Worm (Caenorhabditis elegans) whole organism, late embryonic: ENCODE data around the gene T13F3.4.

ENCODE experiments used
- ama-1 ChIP-seq: fragments of 150-350 bp; optimal IDR thresholded peaks from 2 replicates; lab custom pipeline; 2014
- ceh-19 ChIP-seq: fragments of 200-800 bp; sonication (Bioruptor generic); optimal IDR thresholded peaks from 2 replicates; lab custom pipeline; 2018; ENCODE audit warnings: mild to moderate bottlenecking, missing genetic modification characterization, missing compliant biosample characterization
- ceh-9 ChIP-seq: sonication (generic microtip); optimal IDR thresholded peaks from 2 replicates; lab custom pipeline; 2016; ENCODE audit warnings: mild to moderate bottlenecking, missing genetic modification characterization, inconsistent platforms, missing compliant biosample characterization
- hlh-13 ChIP-seq: fragments of 200-800 bp; sonication (Bioruptor generic); optimal IDR thresholded peaks from 2 replicates; lab custom pipeline; 2018; ENCODE audit warnings: mild to moderate bottlenecking, missing genetic modification characterization, missing compliant biosample characterization
- pha-2 ChIP-seq: sonication (generic microtip); optimal IDR thresholded peaks from 2 replicates; lab custom pipeline; 2017; ENCODE audit warnings: mild to moderate bottlenecking, missing genetic modification characterization, missing compliant biosample characterization

DNA sequence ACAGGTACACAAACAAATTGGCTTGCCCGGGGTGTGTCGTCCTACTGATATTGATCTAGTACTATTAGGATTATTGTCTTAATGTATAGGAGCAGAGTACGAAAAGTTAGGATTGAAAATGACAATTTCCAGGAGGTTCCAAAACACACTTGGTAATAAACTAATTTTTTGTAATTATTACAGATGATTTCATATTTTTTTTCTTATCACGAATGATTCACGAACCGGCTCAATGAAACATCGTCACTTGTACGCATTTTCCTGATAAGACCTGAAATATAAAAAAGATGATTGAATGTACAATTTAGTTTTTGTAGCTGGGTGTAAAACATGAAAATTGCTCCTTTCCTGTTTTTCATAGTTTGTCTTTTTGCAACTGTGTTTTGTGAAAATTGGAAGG, 36.0 kb upstream of the T13F3.4 start, which contains the start of the genes C31A11.13 and oac-6:
- TF ChIP-seq ceh-9 (tag; lab: Kevin White, UChicago) (no peak), hlh-13 (GFP tag; lab: Kevin White, UChicago) (no peak), pha-2 (no peak), ama-1 (lab: Kevin White, UChicago) (no peak), ceh-19 (GFP tag; lab: Kevin White, UChicago) (no peak)
